Fruit fly (Drosophila melanogaster) whole organism, prepupa: ENCODE measurements around the gene CG31259.

Experiments
- Blimp-1 ChIP-seq: fragments of 200-800 bp; sonication (Bioruptor generic); optimal IDR thresholded peaks from 3 replicates; lab custom pipeline; 2017; ENCODE audit warnings: missing biosample characterization, missing genetic modification characterization, mild to moderate bottlenecking, moderate library complexity, missing genetic modification reagents
- CG10631 ChIP-seq: fragments of 200-800 bp; sonication (Bioruptor generic); optimal IDR thresholded peaks from 2 replicates; lab custom pipeline; 2016; ENCODE audit warnings: missing biosample characterization, missing genetic modification characterization
- CG10669 ChIP-seq: fragments of 200-800 bp; sonication (Bioruptor generic); optimal IDR thresholded peaks from 3 replicates; lab custom pipeline; 2018; ENCODE audit warnings: missing biosample characterization, mild to moderate bottlenecking, missing genetic modification characterization, moderate library complexity
- CG11762 ChIP-seq: fragments of 200-800 bp; sonication (Bioruptor generic); optimal IDR thresholded peaks from 3 replicates; lab custom pipeline; 2016; ENCODE audit warnings: missing biosample characterization, missing genetic modification characterization; ENCODE audit not compliant: insufficient read depth
- CG15336 ChIP-seq: fragments of 200-800 bp; sonication (Bioruptor generic); IDR thresholded peaks from 2 replicates; pipeline ENCODE4 v1.3.6; 2022; ENCODE audit warnings: missing biosample characterization, missing genetic modification characterization
- CG1621 ChIP-seq: fragments of 200-800 bp; sonication (Bioruptor generic); optimal IDR thresholded peaks from 3 replicates; lab custom pipeline; 2018; ENCODE audit warnings: missing biosample characterization, mild to moderate bottlenecking, missing genetic modification characterization
- CG16779 ChIP-seq: fragments of 200-800 bp; sonication (Bioruptor generic); optimal IDR thresholded peaks from 3 replicates; lab custom pipeline; 2017; ENCODE audit warnings: missing biosample characterization, mild to moderate bottlenecking, missing genetic modification characterization
- CG32006 ChIP-seq: fragments of 200-800 bp; sonication (Bioruptor generic); optimal IDR thresholded peaks from 3 replicates; lab custom pipeline; 2017; ENCODE audit warnings: missing biosample characterization, mild to moderate bottlenecking, missing genetic modification characterization
- CG34406 ChIP-seq: fragments of 200-800 bp; sonication (Bioruptor generic); optimal IDR thresholded peaks from 3 replicates; lab custom pipeline; 2016; ENCODE audit warnings: missing biosample characterization, missing genetic modification characterization
- CG3919 ChIP-seq: fragments of 200-800 bp; sonication (Bioruptor generic); optimal IDR thresholded peaks from 3 replicates; lab custom pipeline; 2016; ENCODE audit warnings: missing biosample characterization, missing genetic modification characterization
- CG6163 ChIP-seq: fragments of 200-800 bp; sonication (Bioruptor generic); IDR thresholded peaks from 3 replicates; pipeline ENCODE4 v1.3.6; 2022; ENCODE audit warnings: missing biosample characterization, missing genetic modification characterization
- CG6792 ChIP-seq: fragments of 200-800 bp; sonication (Bioruptor generic); optimal IDR thresholded peaks from 3 replicates; lab custom pipeline; 2016; ENCODE audit warnings: missing biosample characterization, missing genetic modification characterization
- CG6808 ChIP-seq: fragments of 200-800 bp; sonication (Bioruptor generic); optimal IDR thresholded peaks from 3 replicates; lab custom pipeline; 2017; ENCODE audit warnings: missing biosample characterization, missing genetic modification characterization, mild to moderate bottlenecking, moderate library complexity, missing genetic modification reagents
- CG6854 ChIP-seq: fragments of 200-800 bp; sonication (Bioruptor generic); optimal IDR thresholded peaks from 2 replicates; lab custom pipeline; 2017; ENCODE audit warnings: missing biosample characterization, mild to moderate bottlenecking, missing genetic modification characterization
- CG8119 ChIP-seq: fragments of 200-800 bp; sonication (Bioruptor generic); IDR thresholded peaks from 3 replicates; pipeline ENCODE4 v1.3.6; 2022; ENCODE audit warnings: missing biosample characterization, missing genetic modification characterization
- CG8319 ChIP-seq: fragments of 200-800 bp; sonication (Bioruptor generic); optimal IDR thresholded peaks from 3 replicates; lab custom pipeline; 2016; ENCODE audit warnings: missing biosample characterization, missing genetic modification characterization
- CG8632 ChIP-seq: fragments of 200-800 bp; sonication (Bioruptor generic); optimal IDR thresholded peaks from 3 replicates; lab custom pipeline; 2016; ENCODE audit warnings: missing biosample characterization, missing genetic modification characterization
- CG9139 ChIP-seq: fragments of 200-800 bp; sonication (Bioruptor generic); optimal IDR thresholded peaks from 3 replicates; lab custom pipeline; 2017; ENCODE audit warnings: missing biosample characterization, mild to moderate bottlenecking, missing genetic modification characterization
- Eip75B ChIP-seq: fragments of 200-800 bp; sonication (Bioruptor generic); optimal IDR thresholded peaks from 3 replicates; lab custom pipeline; 2016; ENCODE audit warnings: missing biosample characterization, missing genetic modification characterization
- Eip78C ChIP-seq: fragments of 200-800 bp; sonication (Bioruptor generic); peaks from one replicate; lab custom pipeline; 2016; ENCODE audit warnings: missing biosample characterization, missing genetic modification characterization
- Ets21C ChIP-seq: fragments of 200-800 bp; sonication (Bioruptor generic); optimal IDR thresholded peaks from 3 replicates; lab custom pipeline; 2016; ENCODE audit warnings: missing biosample characterization, missing genetic modification characterization
- Ets96B ChIP-seq: fragments of 200-800 bp; optimal IDR thresholded peaks from 2 replicates; lab custom pipeline; 2019; ENCODE audit warnings: missing biosample characterization, mild to moderate bottlenecking, missing genetic modification characterization, moderate library complexity
- Gug ChIP-seq: fragments of 200-800 bp; sonication (Bioruptor generic); IDR thresholded peaks from 2 replicates; pipeline ENCODE4 v1.3.6; 2022; ENCODE audit warnings: missing biosample characterization, missing genetic modification characterization
- Smox ChIP-seq: fragments of 200-800 bp; sonication (Bioruptor generic); optimal IDR thresholded peaks from 3 replicates; lab custom pipeline; 2016; ENCODE audit warnings: missing biosample characterization, missing genetic modification characterization
- Sox14 ChIP-seq: fragments of 200-800 bp; sonication (Bioruptor generic); optimal IDR thresholded peaks from 3 replicates; lab custom pipeline; 2016; ENCODE audit warnings: missing biosample characterization, missing genetic modification characterization
- achi ChIP-seq: fragments of 200-800 bp; sonication (Bioruptor generic); optimal IDR thresholded peaks from 3 replicates; lab custom pipeline; 2016; ENCODE audit warnings: missing biosample characterization, missing genetic modification characterization
- acj6 ChIP-seq: fragments of 200-800 bp; sonication (Bioruptor generic); optimal IDR thresholded peaks from 3 replicates; lab custom pipeline; 2016; ENCODE audit warnings: missing biosample characterization, missing genetic modification characterization
- cyc ChIP-seq: fragments of 200-800 bp; sonication (Bioruptor generic); optimal IDR thresholded peaks from 3 replicates; lab custom pipeline; 2016; ENCODE audit warnings: missing biosample characterization, missing genetic modification characterization
- dsx ChIP-seq: fragments of 200-800 bp; optimal IDR thresholded peaks from 3 replicates; lab custom pipeline; 2019; ENCODE audit warnings: missing biosample characterization, mild to moderate bottlenecking, missing genetic modification characterization, moderate library complexity; ENCODE audit not compliant: poor library complexity, severe bottlenecking
- eg ChIP-seq: fragments of 200-800 bp; sonication (Bioruptor generic); IDR thresholded peaks from 3 replicates; pipeline ENCODE4 v1.3.6; 2022; ENCODE audit warnings: missing biosample characterization, missing genetic modification characterization
- esn ChIP-seq: fragments of 200-800 bp; sonication (Bioruptor generic); optimal IDR thresholded peaks from 2 replicates; lab custom pipeline; 2016; ENCODE audit warnings: missing biosample characterization, mild to moderate bottlenecking, missing genetic modification characterization, moderate library complexity
- fd59A ChIP-seq: fragments of 200-800 bp; sonication (Bioruptor generic); optimal IDR thresholded peaks from 2 replicates; lab custom pipeline; 2017; ENCODE audit warnings: missing biosample characterization, mild to moderate bottlenecking, missing genetic modification characterization, missing genetic modification reagents
- fkh ChIP-seq: fragments of 200-800 bp; sonication (Bioruptor generic); optimal IDR thresholded peaks from 3 replicates; lab custom pipeline; 2017; ENCODE audit warnings: missing biosample characterization, mild to moderate bottlenecking, missing genetic modification characterization, moderate library complexity
- lz ChIP-seq: fragments of 200-800 bp; sonication (Bioruptor generic); optimal IDR thresholded peaks from 3 replicates; lab custom pipeline; 2016; ENCODE audit warnings: missing biosample characterization, missing genetic modification characterization
- net ChIP-seq: fragments of 200-800 bp; sonication (Bioruptor generic); optimal IDR thresholded peaks from 3 replicates; lab custom pipeline; 2016; ENCODE audit warnings: missing biosample characterization, missing genetic modification characterization
- pdm3 ChIP-seq: fragments of 200-800 bp; sonication (Bioruptor generic); optimal IDR thresholded peaks from 3 replicates; lab custom pipeline; 2016; ENCODE audit warnings: missing biosample characterization, missing genetic modification characterization
- salr ChIP-seq, 2 experiments: fragments of 200-800 bp; sonication (Bioruptor generic); optimal IDR thresholded peaks; 3 replicates each; lab custom pipeline; 2016 to 2018; ENCODE audit warnings: missing biosample characterization in 2 of 2, missing genetic modification characterization in 2 of 2, mild to moderate bottlenecking in 1 of 2
- spab ChIP-seq: fragments of 200-800 bp; sonication (Bioruptor generic); optimal IDR thresholded peaks from 2 replicates; lab custom pipeline; 2017; ENCODE audit warnings: missing biosample characterization, mild to moderate bottlenecking, missing genetic modification characterization, missing genetic modification reagents
- ss ChIP-seq, 2 experiments: fragments of 200-800 bp; sonication (Bioruptor generic); optimal IDR thresholded peaks; 2 replicates in 1 of 2; 3 replicates in 1 of 2; lab custom pipeline; 2017 to 2018; ENCODE audit warnings: mild to moderate bottlenecking in 2 of 2, missing biosample characterization in 2 of 2, missing genetic modification characterization in 2 of 2, moderate library complexity in 1 of 2
- svp ChIP-seq: fragments of 200-800 bp; sonication (Bioruptor generic); peaks from one replicate; lab custom pipeline; 2016; ENCODE audit warnings: missing biosample characterization, missing genetic modification characterization
- vri ChIP-seq: fragments of 200-800 bp; sonication (Bioruptor generic); optimal IDR thresholded peaks from 3 replicates; lab custom pipeline; 2016; ENCODE audit warnings: missing biosample characterization, mild to moderate bottlenecking, missing genetic modification characterization

Gene CG31259

DNA sequence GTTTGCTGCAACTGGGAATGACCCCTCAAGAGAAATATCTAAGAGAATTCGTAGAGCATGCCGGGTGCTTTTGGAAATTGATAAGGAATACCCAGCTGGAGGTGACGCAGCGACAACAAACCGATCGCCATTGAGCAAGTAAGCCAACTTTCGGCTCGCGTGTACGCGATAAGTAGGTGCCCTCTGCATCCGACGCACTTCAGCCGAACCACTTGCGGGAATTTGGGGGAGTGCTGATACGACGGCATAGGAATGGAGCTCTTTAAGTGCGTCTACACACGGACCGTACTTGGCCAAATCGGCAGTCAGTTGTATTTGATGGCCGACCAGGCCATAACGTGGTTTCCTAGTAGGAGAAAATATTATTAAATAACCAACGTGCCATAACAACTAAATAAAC lies at the start of gene CG31259:
Gene CG31259, plus strand, starts transcription at position 277 of the 400 bp plus-strand sequence.
- TF ChIP-seq vri = no peak
- TF ChIP-seq CG9139 (GFP tag; lab: Kevin White, UChicago) = no peak
- TF ChIP-seq Ets21C = no peak
- TF ChIP-seq svp (GFP tag; lab: Kevin White, UChicago) = peak; percentile 80

DNA sequence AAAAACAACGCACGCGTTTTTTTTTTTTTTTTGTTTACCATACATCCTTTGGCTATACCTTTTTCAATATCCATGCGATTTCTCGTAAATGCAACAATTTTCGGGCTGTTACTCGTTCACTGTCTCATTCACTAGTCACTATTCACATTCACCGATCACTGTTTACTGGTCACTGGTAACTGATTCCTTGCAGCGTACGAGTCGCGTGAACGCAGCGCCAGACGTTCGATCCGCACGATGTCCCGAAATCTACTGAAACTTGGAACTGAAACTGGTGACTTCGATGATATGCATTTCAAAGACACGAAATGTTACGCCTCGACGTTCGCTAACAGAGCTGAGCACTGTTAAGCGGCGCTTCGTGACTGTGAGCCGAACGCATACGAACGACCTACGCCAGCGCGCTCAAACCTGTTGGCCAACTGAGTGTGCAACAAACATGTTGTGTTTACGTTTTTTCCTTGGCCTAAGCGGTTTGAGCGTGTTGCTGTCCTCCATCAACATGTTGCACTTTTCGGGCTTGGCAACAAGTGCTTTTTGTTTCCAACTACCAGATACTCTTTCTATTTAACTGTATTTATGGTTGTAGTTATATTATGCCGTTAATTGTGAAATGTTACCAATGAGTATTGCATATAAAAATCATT lies 46.3 kb upstream of the CG31259 start, which contains the start of gene CG45263:
Gene CG45263, minus strand, starts transcription at position 257 of the 647 bp plus-strand sequence.
- TF ChIP-seq Blimp-1 (GFP tag; lab: Kevin White, UChicago) = no peak
- peak; percentile 13 for TF ChIP-seq CG9139 (GFP tag; lab: Kevin White, UChicago)
- peak; percentile 5 for TF ChIP-seq CG8319 (GFP tag; lab: Kevin White, UChicago)
- TF ChIP-seq Eip78C (GFP tag; lab: Kevin White, UChicago) = peak; percentile 19
- no peak for TF ChIP-seq Smox (GFP tag; lab: Kevin White, UChicago)
- 0 out of 3 replicates have a peak, but pooled peaks have one; percentile 24 for TF ChIP-seq eg (GFP tag; lab: Robert Waterston, UW)
- TF ChIP-seq Eip75B (GFP tag; lab: Kevin White, UChicago) = peak; percentile 13
- TF ChIP-seq ss (GFP tag; optimal IDR thresholded peaks at IDR 0.05; lab: Kevin White, UChicago) = peak; percentile 16 to 19
- TF ChIP-seq dsx = peak; percentile 32
- no peak for TF ChIP-seq CG34406 (GFP tag; lab: Kevin White, UChicago)
- TF ChIP-seq lz (GFP tag; lab: Kevin White, UChicago) = no peak
- TF ChIP-seq fkh (GFP tag; lab: Kevin White, UChicago) = peak; percentile 22
- peak; percentile 20 for TF ChIP-seq CG3919 (GFP tag; lab: Kevin White, UChicago)
- TF ChIP-seq salr (GFP tag; optimal IDR thresholded peaks at IDR 0.05; lab: Kevin White, UChicago) = no peak
- peak; percentile 30 for TF ChIP-seq svp (GFP tag; lab: Kevin White, UChicago)

DNA sequence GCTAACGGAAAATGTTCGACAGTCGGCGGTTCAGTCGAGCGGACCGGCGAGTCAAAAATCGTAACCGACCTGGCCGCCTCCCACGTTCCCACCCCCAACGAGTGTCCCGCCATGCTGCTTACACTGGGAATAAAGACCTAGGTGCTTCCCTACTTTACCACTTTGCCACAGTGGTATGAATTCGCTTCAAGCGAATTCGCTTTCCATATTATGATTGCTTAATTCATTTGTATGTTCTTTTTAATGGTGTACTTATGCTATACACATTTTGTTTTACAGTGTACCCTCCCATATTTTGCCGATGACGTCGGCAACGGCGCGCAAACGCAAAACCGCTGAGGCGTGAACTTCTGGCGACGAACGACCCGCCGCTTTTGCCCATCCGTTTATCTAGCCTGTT lies 40.9 kb upstream of the CG31259 start:
- no peak for TF ChIP-seq Sox14 (GFP tag; lab: Kevin White, UChicago)
- TF ChIP-seq spab (GFP tag; lab: Kevin White, UChicago) = peak; percentile 4
- TF ChIP-seq CG9139 (GFP tag; lab: Kevin White, UChicago) = no peak
- TF ChIP-seq Smox (GFP tag; lab: Kevin White, UChicago) = no peak
- TF ChIP-seq ss (GFP tag; optimal IDR thresholded peaks at IDR 0.05; lab: Kevin White, UChicago) = peak in 1 of 2 experiments; percentile 15
- TF ChIP-seq CG6854 (GFP tag; lab: Kevin White, UChicago) = no peak
- no peak for TF ChIP-seq CG8319 (GFP tag; lab: Kevin White, UChicago)
- no peak for TF ChIP-seq net (GFP tag; lab: Kevin White, UChicago)
- TF ChIP-seq CG6792 = peak; percentile 6
- TF ChIP-seq Ets96B (tag; lab: Kevin White, UChicago) = peak; percentile 37
- no peak for TF ChIP-seq CG32006 (GFP tag; lab: Kevin White, UChicago)
- peak; percentile 47; the same call in 1 of the 3 replicates for TF ChIP-seq eg (GFP tag; lab: Robert Waterston, UW)
- TF ChIP-seq svp (GFP tag; lab: Kevin White, UChicago) = peak; percentile 22
- no peak for TF ChIP-seq CG11762
- no peak for TF ChIP-seq esn (GFP tag; lab: Kevin White, UChicago)
- TF ChIP-seq pdm3 = peak; percentile 13
- no peak for TF ChIP-seq CG8119 (GFP tag; lab: Robert Waterston, UW)
- TF ChIP-seq lz (GFP tag; lab: Kevin White, UChicago) = peak; percentile 2
- TF ChIP-seq CG10631 (GFP tag; lab: Kevin White, UChicago) = peak; percentile 6
- TF ChIP-seq CG15336 (GFP tag; lab: Robert Waterston, UW) = 0 out of 2 replicates have a peak, but pooled peaks have one; percentile 17
- peak; percentile 24 for TF ChIP-seq CG6808
- peak; percentile 62; the same call in 2 of the 3 replicates for TF ChIP-seq CG6163 (GFP tag; lab: Robert Waterston, UW)
- TF ChIP-seq acj6 (GFP tag; lab: Kevin White, UChicago) = peak; percentile 7
- peak; percentile 37 for TF ChIP-seq CG10669 (GFP tag; lab: Kevin White, UChicago)
- TF ChIP-seq Gug = no peak
- TF ChIP-seq Eip75B (GFP tag; lab: Kevin White, UChicago) = peak; percentile 21
- TF ChIP-seq CG16779 (tag; lab: Kevin White, UChicago) = no peak
- TF ChIP-seq cyc = peak; percentile 6
- TF ChIP-seq CG8632 = no peak
- TF ChIP-seq fkh (GFP tag; lab: Kevin White, UChicago) = no peak
- peak; percentile 35 for TF ChIP-seq CG3919 (GFP tag; lab: Kevin White, UChicago)
- peak; percentile 15 for TF ChIP-seq achi (GFP tag; lab: Kevin White, UChicago)
- peak; percentile 57 for TF ChIP-seq Eip78C (GFP tag; lab: Kevin White, UChicago)
- no peak for TF ChIP-seq Ets21C
- TF ChIP-seq CG1621 = peak; percentile 10
- no peak for TF ChIP-seq fd59A (GFP tag; lab: Kevin White, UChicago)
